Worm (Caenorhabditis elegans) whole organism, L1 larva: ENCODE measurements around the gene ugt-52.

Experiments used
- aha-1 ChIP-seq: fragments of 150-350 bp; optimal IDR thresholded peaks from 2 replicates; lab custom pipeline; 2014; ENCODE audit warnings: missing biosample characterization, missing genetic modification characterization
- ceh-82 ChIP-seq, 3 experiments: fragments of 150-350 bp in 1 of 3; sonication (generic microtip) in 2 of 3; optimal IDR thresholded peaks; 2 replicates each; lab custom pipeline; 2014 to 2017; ENCODE audit warnings: missing biosample characterization in 3 of 3, missing genetic modification characterization in 3 of 3
- efl-3 ChIP-seq: fragments of 200-800 bp; sonication (Bioruptor generic); optimal IDR thresholded peaks from 2 replicates; lab custom pipeline; 2018; ENCODE audit warnings: mild to moderate bottlenecking, missing genetic modification characterization, missing compliant biosample characterization
- grh-1 ChIP-seq: fragments of 200-800 bp; sonication (Bioruptor generic); IDR thresholded peaks from 2 replicates; pipeline ENCODE4 v1.3.6; 2022; ENCODE audit warnings: missing genetic modification reagents, missing genetic modification characterization, missing compliant biosample characterization
- lin-13 ChIP-seq: fragments of 150-350 bp; optimal IDR thresholded peaks from 2 replicates; lab custom pipeline; 2014; ENCODE audit warnings: missing biosample characterization, missing genetic modification reagents, missing genetic modification characterization
- lin-15B ChIP-seq: fragments of 150-350 bp; sonication (generic microtip); optimal IDR thresholded peaks from 3 replicates; lab custom pipeline; 2014; ENCODE audit warnings: missing biosample characterization, missing genetic modification characterization
- mdl-1 ChIP-seq, 2 experiments: fragments of 150-350 bp; optimal IDR thresholded peaks; 2 replicates each; lab custom pipeline; 2014 to 2017; ENCODE audit warnings: missing biosample characterization in 2 of 2, missing genetic modification characterization in 2 of 2, inconsistent platforms in 1 of 2
- nhr-11 ChIP-seq: fragments of 150-350 bp; optimal IDR thresholded peaks from 2 replicates; lab custom pipeline; 2014; ENCODE audit warnings: missing biosample characterization, missing genetic modification characterization
- nhr-28 ChIP-seq: fragments of 150-350 bp; optimal IDR thresholded peaks from 2 replicates; lab custom pipeline; 2014; ENCODE audit warnings: missing biosample characterization, missing genetic modification characterization
- swsn-7 ChIP-seq: sonication (generic microtip); optimal IDR thresholded peaks from 2 replicates; lab custom pipeline; 2016; ENCODE audit warnings: missing genetic modification characterization, missing compliant biosample characterization
- unc-62 ChIP-seq: fragments of 150-350 bp; optimal IDR thresholded peaks from 2 replicates; lab custom pipeline; 2014; ENCODE audit warnings: missing biosample characterization, missing genetic modification reagents, missing genetic modification characterization
- ztf-11 ChIP-seq, 2 experiments: sonication (generic microtip); optimal IDR thresholded peaks; 2 replicates each; lab custom pipeline; 2016 to 2017; ENCODE audit warnings: missing genetic modification characterization in 2 of 2, missing biosample characterization in 1 of 2, missing compliant biosample characterization in 1 of 2
- ztf-4 ChIP-seq: fragments of 150-350 bp; optimal IDR thresholded peaks from 2 replicates; lab custom pipeline; 2014; ENCODE audit warnings: missing biosample characterization, missing genetic modification characterization

- no peak for TF ChIP-seq mdl-1 (tag; optimal IDR thresholded peaks at IDR 0.05; lab: Kevin White, UChicago)
- TF ChIP-seq efl-3 (GFP tag; lab: Kevin White, UChicago), result no peak
- no peak for TF ChIP-seq ztf-4 (tag; lab: Kevin White, UChicago)
- no peak for TF ChIP-seq nhr-28 (tag; lab: Kevin White, UChicago)
- TF ChIP-seq unc-62 (GFP tag; lab: Kevin White, UChicago), result no peak
- no peak for TF ChIP-seq lin-15B (tag; lab: Kevin White, UChicago)
- TF ChIP-seq aha-1 (tag; lab: Kevin White, UChicago), result no peak
- no peak for TF ChIP-seq ceh-82 (tag; optimal IDR thresholded peaks at IDR 0.05; lab: Kevin White, UChicago)
- no peak for TF ChIP-seq lin-13 (GFP tag; lab: Kevin White, UChicago)
- no peak for TF ChIP-seq nhr-11 (tag; lab: Kevin White, UChicago)
- TF ChIP-seq grh-1 (GFP tag; lab: Robert Waterston, UW), result no peak
- TF ChIP-seq swsn-7 (tag; lab: Kevin White, UChicago), result no peak
- no peak for TF ChIP-seq ztf-11 (tag; optimal IDR thresholded peaks at IDR 0.05; lab: Kevin White, UChicago)
These were observed 26.2 kb downstream of the ugt-52 start, which contains the start of gene Y55F3BL.4 for ce11 chrIV:804802-805201.
